Worm (Caenorhabditis elegans): ENCODE measurements around the gene F20D6.5.

DNA sequence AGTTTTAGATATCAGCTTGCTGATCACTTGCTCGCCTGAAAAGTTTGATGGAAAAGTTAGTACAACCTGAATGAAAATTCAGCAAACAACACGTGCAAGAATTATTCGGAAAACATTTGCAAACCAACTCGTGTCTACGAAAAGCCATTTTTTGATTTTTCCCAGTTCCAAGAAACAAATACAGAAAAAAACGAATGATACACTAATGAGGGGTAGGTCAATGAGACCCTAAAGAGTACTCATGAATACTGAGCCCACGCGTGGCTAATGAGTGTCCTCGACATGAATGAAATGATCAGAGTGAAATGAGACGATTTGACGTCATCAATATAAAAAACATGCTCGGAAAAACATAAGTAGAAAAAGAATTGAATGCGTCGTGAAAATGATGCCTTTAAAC, 50.2 kb downstream of the F20D6.5 start:
- no peak for TF ChIP-seq C16A3.4 (tag; optimal IDR thresholded peaks at IDR 0.05)
- TF ChIP-seq nhr-237 (tag; optimal IDR thresholded peaks at IDR 0.05) = no peak
- TF ChIP-seq egl-27 (tag; optimal IDR thresholded peaks at IDR 0.05) = no peak
- no peak for TF ChIP-seq ama-1 (optimal IDR thresholded peaks at IDR 0.05)
- peak; percentile 31 for TF ChIP-seq pax-3 (tag; optimal IDR thresholded peaks at IDR 0.05)
- no peak for TF ChIP-seq zag-1 (tag; optimal IDR thresholded peaks at IDR 0.05)
- TF ChIP-seq hpl-2 (GFP tag; optimal IDR thresholded peaks at IDR 0.05) = no peak
- TF ChIP-seq nhr-71 (tag; optimal IDR thresholded peaks at IDR 0.05) = peak; percentile 82
- TF ChIP-seq ztf-4 (tag; optimal IDR thresholded peaks at IDR 0.05) = peak; percentile 33
- TF ChIP-seq dsc-1 (tag; optimal IDR thresholded peaks at IDR 0.05) = peak; percentile 92
- no peak for TF ChIP-seq grh-1 (GFP tag; IDR thresholded peaks at IDR 0.05)
- no peak for TF ChIP-seq nhr-28 (tag; optimal IDR thresholded peaks at IDR 0.05)
- peak; percentile 11 to 32 for TF ChIP-seq lsy-2 (tag; optimal IDR thresholded peaks at IDR 0.05)

Data from whole organism, L1 larva.